Worm (Caenorhabditis elegans): ENCODE results near the gene T22F7.4.
A peak's percentile ranks its signal among the peaks of the same experiment; 100 is the strongest.

The T22F7.4 gene

ce11 chrIII:513360-513759 is 13.4 kb downstream of the T22F7.4 start:
- TF ChIP-seq tra-4 (tag; optimal IDR thresholded peaks at IDR 0.05) (no peak), pes-1 (GFP tag; IDR thresholded peaks at IDR 0.05) (no peak), aly-1 (tag; optimal IDR thresholded peaks at IDR 0.05) (no peak), sea-1 (GFP tag; conservative IDR thresholded peaks at IDR 0.05) (no peak), ceh-36 (tag; optimal IDR thresholded peaks at IDR 0.05) (no peak), hnd-1 (tag; optimal IDR thresholded peaks at IDR 0.05) (no peak), flt-1 (GFP tag; IDR thresholded peaks at IDR 0.05) (no peak), hmbx-1 (tag; optimal IDR thresholded peaks at IDR 0.05) (no peak), ama-1 (optimal IDR thresholded peaks at IDR 0.05) (no peak), scrt-1 (GFP tag; IDR thresholded peaks at IDR 0.05) (no peak), hmg-4 (GFP tag; optimal IDR thresholded peaks at IDR 0.05) (no peak), F13C5.2 (tag; optimal IDR thresholded peaks at IDR 0.05) (no peak)

- no peak for TF ChIP-seq hnd-1 (tag; optimal IDR thresholded peaks at IDR 0.05)
- no peak for TF ChIP-seq tbx-11 (GFP tag; IDR thresholded peaks at IDR 0.05)
- TF ChIP-seq tra-4 (tag; optimal IDR thresholded peaks at IDR 0.05), result no peak
- no peak for TF ChIP-seq flt-1 (GFP tag; IDR thresholded peaks at IDR 0.05)
- no peak for TF ChIP-seq B0310.2 (tag; optimal IDR thresholded peaks at IDR 0.05)
- no peak for TF ChIP-seq ceh-13 (GFP tag; optimal IDR thresholded peaks at IDR 0.05)
- no peak for TF ChIP-seq pes-1 (GFP tag; IDR thresholded peaks at IDR 0.05)
- TF ChIP-seq hmg-4 (GFP tag; optimal IDR thresholded peaks at IDR 0.05), result no peak
- TF ChIP-seq tbx-37 (GFP tag; conservative IDR thresholded peaks at IDR 0.05), result no peak
- no peak for TF ChIP-seq ama-1 (optimal IDR thresholded peaks at IDR 0.05)
- TF ChIP-seq sea-1 (GFP tag; conservative IDR thresholded peaks at IDR 0.05), result no peak
- TF ChIP-seq hmbx-1 (tag; optimal IDR thresholded peaks at IDR 0.05), result no peak
- TF ChIP-seq aly-1 (tag; optimal IDR thresholded peaks at IDR 0.05), result no peak
- no peak for TF ChIP-seq ets-7 (tag; optimal IDR thresholded peaks at IDR 0.05)
These were observed 14.6 kb downstream of the T22F7.4 start, which contains the start of gene F30H5.3 for ce11 chrIII:512117-512516. TSS of gene F30H5.3 (minus strand) at chrIII:512217.

ce11 chrIII:509045-509444 is 17.7 kb downstream of the T22F7.4 start:
- TF ChIP-seq tra-4 (tag; optimal IDR thresholded peaks at IDR 0.05) (no peak), tbx-11 (GFP tag; IDR thresholded peaks at IDR 0.05) (no peak), hmg-4 (GFP tag; optimal IDR thresholded peaks at IDR 0.05) (no peak), sea-1 (GFP tag; conservative IDR thresholded peaks at IDR 0.05) (no peak), hmbx-1 (tag; optimal IDR thresholded peaks at IDR 0.05) (no peak)

ce11 chrIII:502583-502982 is 24.1 kb downstream of the T22F7.4 start:
- TF ChIP-seq ama-1 (optimal IDR thresholded peaks at IDR 0.05) (no peak), hmg-4 (GFP tag; optimal IDR thresholded peaks at IDR 0.05) (peak; percentile 94), flt-1 (GFP tag; IDR thresholded peaks at IDR 0.05) (peak; percentile 80), F13C5.2 (tag; optimal IDR thresholded peaks at IDR 0.05) (peak; percentile 89), ets-7 (tag; optimal IDR thresholded peaks at IDR 0.05) (peak; percentile 79), B0310.2 (tag; optimal IDR thresholded peaks at IDR 0.05) (peak; percentile 66), hnd-1 (tag; optimal IDR thresholded peaks at IDR 0.05) (peak; percentile 81), tra-4 (tag; optimal IDR thresholded peaks at IDR 0.05) (peak; percentile 46), aly-1 (tag; optimal IDR thresholded peaks at IDR 0.05) (peak; percentile 79), ceh-36 (tag; optimal IDR thresholded peaks at IDR 0.05) (peak; percentile 65), hmbx-1 (tag; optimal IDR thresholded peaks at IDR 0.05) (peak; percentile 72), sea-1 (GFP tag; conservative IDR thresholded peaks at IDR 0.05) (peak; percentile 86), ceh-13 (GFP tag; optimal IDR thresholded peaks at IDR 0.05) (peak; percentile 66), tbx-37 (GFP tag; conservative IDR thresholded peaks at IDR 0.05) (peak; percentile 71), pes-1 (GFP tag; IDR thresholded peaks at IDR 0.05) (peak; percentile 86), scrt-1 (GFP tag; IDR thresholded peaks at IDR 0.05) (peak; percentile 87), tbx-11 (GFP tag; IDR thresholded peaks at IDR 0.05) (peak; percentile 86)

- TF ChIP-seq sea-1 (GFP tag; conservative IDR thresholded peaks at IDR 0.05) (no peak), F13C5.2 (tag; optimal IDR thresholded peaks at IDR 0.05) (no peak), hmg-4 (GFP tag; optimal IDR thresholded peaks at IDR 0.05) (no peak), tbx-11 (GFP tag; IDR thresholded peaks at IDR 0.05) (no peak), ceh-13 (GFP tag; optimal IDR thresholded peaks at IDR 0.05) (no peak), tbx-37 (GFP tag; conservative IDR thresholded peaks at IDR 0.05) (no peak), scrt-1 (GFP tag; IDR thresholded peaks at IDR 0.05) (no peak)
These were observed 35.6 kb downstream of the T22F7.4 start, which contains the start of gene unc-45 for ce11 chrIII:491090-491597. TSS of gene unc-45 (plus strand) at chrIII:491547.

ce11 chrIII:488464-488863 is 38.3 kb downstream of the T22F7.4 start, which contains the start of gene F30H5.5:
TSS of gene F30H5.5 (plus strand) at chrIII:488764.
- TF ChIP-seq tra-4 (tag; optimal IDR thresholded peaks at IDR 0.05), result no peak
- no peak for TF ChIP-seq hnd-1 (tag; optimal IDR thresholded peaks at IDR 0.05)
- TF ChIP-seq sea-1 (GFP tag; conservative IDR thresholded peaks at IDR 0.05), result no peak
- TF ChIP-seq ets-7 (tag; optimal IDR thresholded peaks at IDR 0.05), result no peak
- TF ChIP-seq hmbx-1 (tag; optimal IDR thresholded peaks at IDR 0.05), result no peak
- TF ChIP-seq ceh-36 (tag; optimal IDR thresholded peaks at IDR 0.05), result no peak
- TF ChIP-seq ama-1 (optimal IDR thresholded peaks at IDR 0.05), result no peak
- no peak for TF ChIP-seq scrt-1 (GFP tag; IDR thresholded peaks at IDR 0.05)
- no peak for TF ChIP-seq ceh-13 (GFP tag; optimal IDR thresholded peaks at IDR 0.05)
- TF ChIP-seq B0310.2 (tag; optimal IDR thresholded peaks at IDR 0.05), result no peak
- no peak for TF ChIP-seq pes-1 (GFP tag; IDR thresholded peaks at IDR 0.05)
- TF ChIP-seq aly-1 (tag; optimal IDR thresholded peaks at IDR 0.05), result no peak
- no peak for TF ChIP-seq F13C5.2 (tag; optimal IDR thresholded peaks at IDR 0.05)
- no peak for TF ChIP-seq hmg-4 (GFP tag; optimal IDR thresholded peaks at IDR 0.05)
- no peak for TF ChIP-seq tbx-37 (GFP tag; conservative IDR thresholded peaks at IDR 0.05)
- TF ChIP-seq tbx-11 (GFP tag; IDR thresholded peaks at IDR 0.05), result no peak
- TF ChIP-seq flt-1 (GFP tag; IDR thresholded peaks at IDR 0.05), result no peak

- TF ChIP-seq pes-1 (GFP tag; IDR thresholded peaks at IDR 0.05), result no peak
- no peak for TF ChIP-seq hmbx-1 (tag; optimal IDR thresholded peaks at IDR 0.05)
- TF ChIP-seq B0310.2 (tag; optimal IDR thresholded peaks at IDR 0.05), result no peak
- TF ChIP-seq hmg-4 (GFP tag; optimal IDR thresholded peaks at IDR 0.05), result no peak
- no peak for TF ChIP-seq ceh-13 (GFP tag; optimal IDR thresholded peaks at IDR 0.05)
- TF ChIP-seq ama-1 (optimal IDR thresholded peaks at IDR 0.05), result no peak
- TF ChIP-seq tra-4 (tag; optimal IDR thresholded peaks at IDR 0.05), result no peak
- no peak for TF ChIP-seq sea-1 (GFP tag; conservative IDR thresholded peaks at IDR 0.05)
- no peak for TF ChIP-seq hnd-1 (tag; optimal IDR thresholded peaks at IDR 0.05)
- no peak for TF ChIP-seq ets-7 (tag; optimal IDR thresholded peaks at IDR 0.05)
- TF ChIP-seq scrt-1 (GFP tag; IDR thresholded peaks at IDR 0.05), result no peak
- TF ChIP-seq aly-1 (tag; optimal IDR thresholded peaks at IDR 0.05), result no peak
- no peak for TF ChIP-seq tbx-37 (GFP tag; conservative IDR thresholded peaks at IDR 0.05)
- no peak for TF ChIP-seq tbx-11 (GFP tag; IDR thresholded peaks at IDR 0.05)
- TF ChIP-seq flt-1 (GFP tag; IDR thresholded peaks at IDR 0.05), result no peak
- TF ChIP-seq F13C5.2 (tag; optimal IDR thresholded peaks at IDR 0.05), result no peak
These were observed 40.6 kb downstream of the T22F7.4 start, which contains the start of gene nlp-32 for ce11 chrIII:486077-486597. TSS of gene nlp-32 (minus strand) at chrIII:486547.

Data from whole organism, early embryonic.